Fruit fly (Drosophila melanogaster) Kc167 (cell line): Measurements from ENCODE around the gene CG7011.

ENCODE experiments used
- Myc ChIP-seq: fragments of >200 bp; optimal IDR thresholded peaks from 2 replicates; lab custom pipeline; 2017; ENCODE audit warnings: missing external identifiers
- Sin3A ChIP-seq: fragments of >200 bp; optimal IDR thresholded peaks from 2 replicates; lab custom pipeline; 2018; ENCODE audit warnings: missing external identifiers
- h ChIP-seq: fragments of >200 bp; optimal IDR thresholded peaks from 3 replicates; lab custom pipeline; 2018; ENCODE audit warnings: missing external identifiers
- insv ChIP-seq: fragments of >200 bp; optimal IDR thresholded peaks from 3 replicates; lab custom pipeline; 2018; ENCODE audit warnings: missing external identifiers
- psq ChIP-seq: fragments of >200 bp; optimal IDR thresholded peaks from 2 replicates; lab custom pipeline; 2017; ENCODE audit warnings: missing external identifiers
- ttk ChIP-seq: sonication (Bioruptor generic); optimal IDR thresholded peaks from 2 replicates; lab custom pipeline; 2017; ENCODE audit warnings: missing external identifiers

CG7011 gene

DNA sequence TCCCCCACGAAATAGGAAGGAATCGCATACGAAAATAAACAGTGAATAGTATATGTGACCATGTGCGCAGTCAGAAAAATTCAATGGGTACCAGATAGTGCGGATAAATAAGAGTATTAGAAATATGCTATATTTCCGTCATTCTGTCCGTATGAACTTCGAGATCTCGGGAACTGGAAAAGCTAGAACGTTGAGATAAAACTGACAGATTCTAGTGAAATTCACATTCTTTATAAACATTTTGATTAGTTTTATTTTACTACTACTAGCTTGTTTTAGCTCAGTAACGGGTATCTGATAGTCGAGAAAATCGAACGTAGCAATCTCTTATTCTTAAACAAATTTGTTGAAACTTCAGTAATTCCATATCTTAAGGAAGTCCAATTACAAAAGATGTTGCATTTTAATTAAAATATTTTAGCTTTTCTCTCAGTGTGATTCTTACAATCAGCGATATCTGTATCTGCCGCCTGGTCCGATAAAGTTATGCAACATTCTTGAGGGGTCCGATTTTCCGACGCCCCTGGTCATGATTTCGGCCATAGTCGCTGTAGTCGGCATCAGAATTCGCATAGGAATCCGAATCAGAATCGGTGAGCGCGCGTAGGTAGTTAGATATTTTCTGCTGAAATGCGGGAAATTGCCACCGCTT lies 9.1 kb upstream of the CG7011 start:
- TF ChIP-seq Sin3A (lab: Kevin White, UChicago) (no peak), ttk (lab: Kevin White, UChicago) (no peak), Myc (lab: Kevin White, UChicago) (no peak), insv (lab: Kevin White, UChicago) (no peak), psq (lab: Kevin White, UChicago) (no peak), h (lab: Kevin White, UChicago) (no peak)

dm6 chr3L:15171769-15172403 lies 8.5 kb upstream of the CG7011 start:
- TF ChIP-seq ttk (lab: Kevin White, UChicago) (no peak), psq (lab: Kevin White, UChicago) (no peak), Sin3A (lab: Kevin White, UChicago) (no peak), insv (lab: Kevin White, UChicago) (no peak), Myc (lab: Kevin White, UChicago) (no peak), h (lab: Kevin White, UChicago) (no peak)

- TF ChIP-seq Sin3A (lab: Kevin White, UChicago) (no peak), Myc (lab: Kevin White, UChicago) (no peak), h (lab: Kevin White, UChicago) (no peak), insv (lab: Kevin White, UChicago) (no peak), ttk (lab: Kevin White, UChicago) (no peak), psq (lab: Kevin White, UChicago) (no peak)
These were observed 6.4 kb upstream of the CG7011 start for dm6 chr3L:15169795-15170194.

dm6 chr3L:15169010-15169409 lies 5.6 kb upstream of the CG7011 start:
- no peak for TF ChIP-seq ttk (lab: Kevin White, UChicago)
- TF ChIP-seq h (lab: Kevin White, UChicago): no peak
- TF ChIP-seq psq (lab: Kevin White, UChicago): no peak
- TF ChIP-seq Sin3A (lab: Kevin White, UChicago): no peak
- TF ChIP-seq Myc (lab: Kevin White, UChicago): no peak
- TF ChIP-seq insv (lab: Kevin White, UChicago): no peak

DNA sequence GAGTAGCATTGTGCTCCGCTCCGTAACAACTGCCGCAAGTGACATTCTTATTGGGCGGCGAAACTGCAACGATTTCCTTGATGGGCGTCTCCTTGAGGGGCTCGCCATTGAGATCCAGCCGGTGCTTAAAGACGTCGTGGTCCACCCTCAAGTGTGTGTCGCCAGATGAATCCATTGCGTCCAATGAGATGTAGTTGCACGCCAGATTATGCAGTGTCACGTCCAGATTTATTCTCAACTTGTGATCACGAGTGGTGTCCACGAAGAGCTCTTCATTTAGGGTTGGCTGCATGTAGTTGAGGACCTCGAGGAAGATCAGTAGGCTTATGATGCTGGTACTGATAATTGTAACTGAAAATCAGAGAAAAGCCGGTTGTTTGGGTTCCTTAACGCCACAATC lies 440 bp downstream of the CG7011 start:
- no peak for TF ChIP-seq Sin3A (lab: Kevin White, UChicago)
- TF ChIP-seq psq (lab: Kevin White, UChicago): no peak
- TF ChIP-seq ttk (lab: Kevin White, UChicago): no peak
- no peak for TF ChIP-seq h (lab: Kevin White, UChicago)
- TF ChIP-seq insv (lab: Kevin White, UChicago): no peak
- TF ChIP-seq Myc (lab: Kevin White, UChicago): no peak

- TF ChIP-seq h (lab: Kevin White, UChicago): no peak
- no peak for TF ChIP-seq ttk (lab: Kevin White, UChicago)
- no peak for TF ChIP-seq Sin3A (lab: Kevin White, UChicago)
- TF ChIP-seq psq (lab: Kevin White, UChicago): no peak
- no peak for TF ChIP-seq insv (lab: Kevin White, UChicago)
- no peak for TF ChIP-seq Myc (lab: Kevin White, UChicago)
These were observed 1.4 kb downstream of the CG7011 start for dm6 chr3L:15162005-15162404.

DNA sequence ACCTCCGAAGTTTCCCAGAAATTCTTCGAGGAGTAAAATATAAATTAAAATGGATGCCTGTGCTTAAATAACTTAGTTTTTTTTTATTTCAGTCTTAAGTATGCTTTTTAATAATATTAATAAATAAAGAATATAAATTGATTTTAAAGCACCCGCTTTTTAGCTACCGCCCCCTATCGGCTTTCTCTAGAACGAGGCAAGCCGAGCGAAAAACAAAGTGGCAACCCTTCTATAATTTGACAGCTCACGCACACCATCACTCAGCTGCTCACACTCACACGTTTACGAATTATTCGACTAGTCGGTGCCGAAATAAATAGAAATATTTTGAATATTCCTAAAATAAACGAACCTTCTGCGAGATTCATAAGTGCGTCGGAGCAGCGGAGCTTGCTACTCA lies 1.9 kb downstream of the CG7011 start, which contains the start of gene CG6878:
CG6878 (plus strand) TSS at position 269 of the 400 bp plus-strand sequence.
- TF ChIP-seq h (lab: Kevin White, UChicago) (no peak), ttk (lab: Kevin White, UChicago) (no peak), psq (lab: Kevin White, UChicago) (no peak), insv (lab: Kevin White, UChicago) (no peak), Myc (lab: Kevin White, UChicago) (no peak), Sin3A (lab: Kevin White, UChicago) (no peak)

DNA sequence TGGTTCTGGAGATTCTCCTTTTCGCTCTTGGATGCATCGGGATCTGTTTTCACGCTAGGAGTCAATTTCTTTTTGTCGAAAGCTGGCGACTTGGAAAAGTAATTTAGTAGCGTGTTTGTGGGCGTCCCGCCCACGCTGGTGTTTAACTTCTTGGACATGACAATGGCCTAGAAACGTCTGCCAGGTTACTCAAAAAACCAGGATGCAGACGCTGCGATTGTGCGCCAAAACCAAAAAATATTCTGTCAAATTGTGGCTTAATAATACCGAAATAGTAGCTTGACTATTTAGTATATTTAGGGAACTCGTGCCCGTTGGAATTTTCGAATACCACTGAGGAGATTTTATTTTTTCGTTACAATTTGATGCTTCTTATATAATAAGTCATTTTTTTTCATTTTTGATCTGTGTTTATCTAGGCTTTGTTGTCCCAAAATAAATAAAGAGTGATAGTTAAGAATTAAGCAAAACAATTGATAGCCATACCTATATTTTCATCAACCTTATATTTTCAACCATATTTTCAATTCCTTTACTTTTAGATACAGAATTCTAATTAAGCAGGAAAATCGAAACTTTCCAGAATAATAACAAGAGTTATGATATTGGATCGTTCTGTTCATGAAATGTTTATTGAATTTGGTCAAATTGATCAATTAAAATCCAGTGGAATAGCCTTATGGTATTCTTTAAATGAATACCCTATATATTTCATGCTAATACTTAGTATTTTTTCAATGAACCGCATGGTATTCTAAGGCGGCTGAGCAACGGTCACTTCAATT lies 4.9 kb downstream of the CG7011 start, which contains the start of the genes Msh6 and Prp31:
Msh6 (minus strand) TSS at position 233 of the 785 bp plus-strand sequence.
Prp31 (plus strand) TSS at position 771 of the 785 bp plus-strand sequence.
- no peak for TF ChIP-seq psq (lab: Kevin White, UChicago)
- TF ChIP-seq h (lab: Kevin White, UChicago): no peak
- TF ChIP-seq Myc (lab: Kevin White, UChicago): no peak
- TF ChIP-seq insv (lab: Kevin White, UChicago): no peak
- no peak for TF ChIP-seq Sin3A (lab: Kevin White, UChicago)
- TF ChIP-seq ttk (lab: Kevin White, UChicago): no peak

DNA sequence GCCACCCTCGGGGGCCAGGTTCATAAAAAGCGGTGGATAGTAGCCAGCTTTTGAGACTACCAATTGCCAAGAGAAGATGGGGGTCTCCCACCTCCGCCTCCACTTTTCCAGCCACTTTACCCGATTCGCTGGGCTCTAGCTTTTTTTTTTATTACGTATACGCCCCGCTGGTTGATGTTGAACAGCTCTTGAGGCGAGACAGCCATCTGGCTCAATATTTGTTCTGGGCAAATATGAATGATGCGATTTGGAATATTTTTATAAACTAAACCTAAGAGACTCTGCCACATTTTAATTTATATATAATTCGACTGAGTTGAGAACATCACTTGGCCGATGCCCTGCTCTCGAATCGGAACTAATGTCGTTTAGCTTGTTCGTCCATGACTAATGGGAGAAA lies 13.4 kb downstream of the CG7011 start:
- TF ChIP-seq h (lab: Kevin White, UChicago): no peak
- TF ChIP-seq ttk (lab: Kevin White, UChicago): no peak
- TF ChIP-seq Myc (lab: Kevin White, UChicago): no peak
- TF ChIP-seq insv (lab: Kevin White, UChicago): no peak
- TF ChIP-seq Sin3A (lab: Kevin White, UChicago): no peak
- TF ChIP-seq psq (lab: Kevin White, UChicago): no peak

DNA sequence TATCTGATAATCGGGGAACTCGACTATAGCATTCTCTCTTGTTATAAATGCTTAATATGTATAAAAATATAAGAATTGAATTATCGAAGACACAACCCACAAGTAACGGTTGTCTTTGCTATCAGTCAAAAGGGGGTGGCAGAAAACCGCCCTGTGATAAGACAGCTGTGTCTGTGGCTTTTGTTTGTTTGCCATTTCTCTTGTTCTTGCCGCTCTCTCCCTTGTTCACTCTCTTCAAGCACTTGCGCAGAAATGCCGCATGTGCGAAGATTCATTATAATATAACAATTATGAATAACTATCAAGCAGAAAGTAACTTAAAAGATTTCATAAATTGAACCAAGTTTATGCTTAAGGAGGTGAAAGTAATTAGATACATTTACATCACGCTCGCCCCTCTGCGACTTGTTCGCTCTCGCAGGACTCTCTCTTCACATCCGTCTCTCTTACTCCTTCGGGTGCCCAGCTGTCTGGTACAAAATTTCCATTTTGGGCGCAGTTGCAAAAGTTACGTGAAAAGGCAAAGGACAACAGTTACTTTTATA lies 16.7 kb downstream of the CG7011 start, which contains the start of gene FucTA:
FucTA (plus strand) TSS at position 495 of the 545 bp plus-strand sequence.
- no peak for TF ChIP-seq psq (lab: Kevin White, UChicago)
